Worm (Caenorhabditis elegans) whole organism, L2 larva: ENCODE measurements around the gene srh-40.

Experiments
- F13H6.1 ChIP-seq: sonication (generic microtip); optimal IDR thresholded peaks from 2 replicates; lab custom pipeline; 2016; ENCODE audit warnings: missing genetic modification characterization, missing compliant biosample characterization
- blmp-1 ChIP-seq: sonication (generic microtip); optimal IDR thresholded peaks from 2 replicates; lab custom pipeline; 2017; ENCODE audit warnings: missing genetic modification characterization, mild to moderate bottlenecking, missing compliant biosample characterization, antibody characterized with exemption, moderate library complexity; ENCODE audit not compliant: insufficient read depth
- lin-13 ChIP-seq: fragments of 150-350 bp; optimal IDR thresholded peaks from 2 replicates; lab custom pipeline; 2014; ENCODE audit warnings: missing biosample characterization, missing genetic modification reagents, missing genetic modification characterization
- nhr-12 ChIP-seq: fragments of 150-350 bp; optimal IDR thresholded peaks from 2 replicates; lab custom pipeline; 2014; ENCODE audit warnings: missing biosample characterization, missing genetic modification characterization
- nhr-77 ChIP-seq: fragments of 150-350 bp; optimal IDR thresholded peaks from 2 replicates; lab custom pipeline; 2014; ENCODE audit warnings: missing biosample characterization, missing genetic modification characterization
- unc-62 ChIP-seq: fragments of 150-350 bp; optimal IDR thresholded peaks from 2 replicates; lab custom pipeline; 2014; ENCODE audit warnings: missing biosample characterization, missing genetic modification reagents, missing genetic modification characterization
- ztf-11 ChIP-seq: sonication (generic microtip); optimal IDR thresholded peaks from 2 replicates; lab custom pipeline; 2017; ENCODE audit warnings: missing biosample characterization, missing genetic modification characterization

DNA sequence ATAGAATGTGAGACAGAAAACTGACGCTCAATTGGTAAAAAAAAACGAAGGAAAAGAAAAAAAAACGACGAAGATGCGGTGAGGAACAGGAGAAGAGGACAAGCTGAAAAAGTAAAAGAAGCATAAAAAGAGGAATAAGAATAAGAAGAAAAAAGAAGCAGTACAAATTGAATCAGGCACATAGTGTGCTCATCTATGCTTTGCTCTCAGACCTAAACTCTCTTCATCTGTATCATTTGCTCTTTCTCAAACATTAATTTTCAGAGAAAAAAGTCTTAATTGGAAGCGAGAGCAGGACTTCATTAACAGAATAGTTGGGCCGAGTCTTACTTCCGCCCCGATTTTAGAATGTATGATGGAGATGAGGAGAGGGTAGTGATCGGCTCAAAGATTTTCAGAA, 36.3 kb downstream of the srh-40 start:
- TF ChIP-seq blmp-1 (tag; lab: Kevin White, UChicago) (no peak), nhr-77 (tag; lab: Kevin White, UChicago) (no peak), ztf-11 (tag; lab: Kevin White, UChicago) (no peak), lin-13 (GFP tag; lab: Kevin White, UChicago) (no peak), unc-62 (GFP tag; lab: Kevin White, UChicago) (no peak), F13H6.1 (tag; lab: Kevin White, UChicago) (no peak), nhr-12 (tag; lab: Kevin White, UChicago) (no peak)
